Worm (Caenorhabditis elegans): ENCODE results near the gene C44B9.2.

C44B9.2 gene

DNA sequence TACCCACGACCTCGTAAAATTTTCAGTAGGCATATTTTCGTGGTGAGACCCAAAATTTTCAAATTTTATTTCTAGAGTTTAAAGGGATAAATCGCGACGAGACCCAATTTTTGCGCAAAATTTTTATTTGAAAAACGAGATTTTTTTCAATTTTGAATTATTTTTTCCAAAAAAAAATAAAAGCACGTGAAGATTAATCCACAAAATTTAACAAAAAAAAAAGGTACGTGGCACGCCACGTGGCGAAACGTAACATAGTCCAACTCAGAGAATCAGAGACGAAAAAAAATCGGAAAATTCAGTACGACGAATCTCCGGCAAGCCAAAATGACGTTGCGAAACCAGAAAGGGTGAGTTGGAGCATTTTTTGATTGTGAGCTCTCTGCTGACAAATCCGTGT lies at the start of gene C44B9.2:
C44B9.2 (plus strand) TSS at position 301 of the 400 bp plus-strand sequence.
- TF ChIP-seq mdl-1 (tag; optimal IDR thresholded peaks at IDR 0.05) (no peak), nhr-43 (tag; optimal IDR thresholded peaks at IDR 0.05; ENCODE audit: poor library complexity, severe bottlenecking) (no peak), unc-62 (GFP tag; optimal IDR thresholded peaks at IDR 0.05) (no peak), R02D3.7 (tag; optimal IDR thresholded peaks at IDR 0.05) (no peak), nhr-76 (tag; optimal IDR thresholded peaks at IDR 0.05) (no peak), sea-2 (GFP tag; optimal IDR thresholded peaks at IDR 0.05) (no peak), pha-4 (tag; optimal IDR thresholded peaks at IDR 0.05) (no peak), nhr-23 (tag; optimal IDR thresholded peaks at IDR 0.05) (no peak), pqm-1 (tag; optimal IDR thresholded peaks at IDR 0.05) (no peak), ztf-4 (tag; optimal IDR thresholded peaks at IDR 0.05) (no peak), lsy-12 (tag; optimal IDR thresholded peaks at IDR 0.05) (no peak), nhr-25 (tag; optimal IDR thresholded peaks at IDR 0.05) (no peak)

DNA sequence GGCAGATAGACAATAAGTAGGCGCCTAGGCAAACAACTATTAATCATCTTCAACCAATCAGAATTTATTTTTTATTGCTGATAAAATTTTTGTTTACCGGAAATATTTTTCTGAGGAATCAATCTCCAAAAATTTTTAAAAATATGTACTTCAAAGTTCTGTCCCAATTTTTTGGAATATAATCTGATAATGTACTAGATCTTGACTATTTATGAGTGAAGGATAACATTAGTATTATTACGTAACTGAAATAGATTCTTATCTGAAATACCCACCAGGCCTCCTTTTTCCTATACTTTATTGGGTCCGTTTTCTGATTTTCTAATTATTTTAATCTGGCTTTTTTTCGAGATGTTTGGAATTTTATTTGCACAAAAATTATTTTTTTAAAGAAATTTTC lies 43.7 kb upstream of the C44B9.2 start:
- no peak for TF ChIP-seq elt-1 (tag; optimal IDR thresholded peaks at IDR 0.05)

DNA sequence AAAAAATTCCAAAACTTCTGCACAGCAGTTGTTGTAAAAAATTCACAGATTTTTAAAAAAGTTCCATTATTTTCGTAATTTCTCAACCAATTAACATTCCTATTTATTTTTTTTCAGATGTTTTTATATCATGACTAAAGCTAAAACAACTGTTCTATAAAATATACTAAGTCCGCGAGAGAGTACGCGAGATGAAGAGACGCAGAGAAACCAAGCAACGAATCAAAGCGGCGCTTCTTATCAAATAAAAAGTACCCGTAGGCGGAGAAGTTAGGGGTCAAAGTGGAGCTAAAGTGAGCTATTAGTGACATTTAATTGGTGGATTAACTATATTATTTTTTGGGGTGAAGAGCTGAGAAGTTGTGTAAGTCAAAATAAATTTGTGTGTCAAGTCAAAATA lies 42.6 kb upstream of the C44B9.2 start, which contains the start of gene sbsp-1:
sbsp-1 (plus strand) TSS at position 301 of the 400 bp plus-strand sequence.
- no peak for TF ChIP-seq nhr-11 (tag; optimal IDR thresholded peaks at IDR 0.05)
- no peak for TF ChIP-seq hmg-11 (tag; optimal IDR thresholded peaks at IDR 0.05)
- no peak for TF ChIP-seq elt-3 (tag; optimal IDR thresholded peaks at IDR 0.05)
- no peak for TF ChIP-seq nhr-23 (tag; optimal IDR thresholded peaks at IDR 0.05)
- no peak for TF ChIP-seq nhr-28 (tag; optimal IDR thresholded peaks at IDR 0.05)
- TF ChIP-seq fkh-10 (GFP tag; optimal IDR thresholded peaks at IDR 0.05): no peak
- no peak for TF ChIP-seq aly-2 (tag; optimal IDR thresholded peaks at IDR 0.05)
- no peak for TF ChIP-seq nhr-12 (tag; optimal IDR thresholded peaks at IDR 0.05)
- TF ChIP-seq nhr-67 (tag; optimal IDR thresholded peaks at IDR 0.05): no peak
- no peak for TF ChIP-seq elt-1 (tag; optimal IDR thresholded peaks at IDR 0.05)

DNA sequence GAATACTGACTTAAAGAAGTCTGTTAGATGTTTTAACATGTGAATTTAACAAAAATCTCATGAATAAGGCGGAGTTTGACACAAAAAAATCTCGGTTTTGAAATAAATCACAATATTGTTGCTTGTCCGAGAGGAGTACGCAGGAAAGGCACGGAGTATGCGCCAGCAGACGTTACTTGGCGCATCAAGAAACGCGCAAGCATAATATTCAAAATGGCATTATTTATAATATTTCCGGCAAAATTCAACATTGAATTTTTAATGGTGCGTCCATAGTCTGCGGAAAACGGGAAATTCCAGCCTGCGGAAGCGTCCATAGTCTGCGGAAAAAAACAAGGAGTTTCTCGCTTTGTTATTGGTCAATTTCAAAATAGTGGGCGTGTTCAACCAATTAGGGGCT lies 30.4 kb upstream of the C44B9.2 start, which contains the start of gene pde-12:
pde-12 (minus strand) TSS at position 148 of the 400 bp plus-strand sequence.
- TF ChIP-seq lin-15B (tag; optimal IDR thresholded peaks at IDR 0.05) (peak; percentile 89), R02D3.7 (tag; optimal IDR thresholded peaks at IDR 0.05) (peak; percentile 67), nhr-43 (tag; optimal IDR thresholded peaks at IDR 0.05; ENCODE audit: poor library complexity, severe bottlenecking) (peak; percentile 76), aly-2 (tag; optimal IDR thresholded peaks at IDR 0.05) (no peak), ztf-11 (tag; optimal IDR thresholded peaks at IDR 0.05) (no peak), pqm-1 (tag; optimal IDR thresholded peaks at IDR 0.05) (no peak), nhr-25 (tag; optimal IDR thresholded peaks at IDR 0.05) (peak; percentile 67), skn-1 (tag; optimal IDR thresholded peaks at IDR 0.05) (peak; percentile 52), daf-12 (tag; optimal IDR thresholded peaks at IDR 0.05) (no peak), ama-1 (optimal IDR thresholded peaks at IDR 0.05) (no peak), tbx-2 (tag; optimal IDR thresholded peaks at IDR 0.05) (peak; percentile 83), ceh-28 (tag; optimal IDR thresholded peaks at IDR 0.05) (peak; percentile 51), pha-4 (tag; optimal IDR thresholded peaks at IDR 0.05) (peak; percentile 82), ceh-82 (tag; optimal IDR thresholded peaks at IDR 0.05) (peak; percentile 6), snpc-4 (tag; optimal IDR thresholded peaks at IDR 0.05) (peak; percentile 25), elt-2 (tag; optimal IDR thresholded peaks at IDR 0.05) (peak; percentile 44), egl-5 (tag; optimal IDR thresholded peaks at IDR 0.05) (peak; percentile 1), ceh-9 (tag; optimal IDR thresholded peaks at IDR 0.05) (no peak), elt-1 (tag; optimal IDR thresholded peaks at IDR 0.05) (peak; percentile 44), nhr-23 (tag; optimal IDR thresholded peaks at IDR 0.05) (peak; percentile 91), nfya-1 (tag; optimal IDR thresholded peaks at IDR 0.05; ENCODE audit: insufficient read depth) (peak; percentile 87), hmg-11 (tag; optimal IDR thresholded peaks at IDR 0.05) (peak; percentile 71), ceh-16 (tag; optimal IDR thresholded peaks at IDR 0.05) (no peak), nhr-77 (tag; optimal IDR thresholded peaks at IDR 0.05) (peak; percentile 56), jun-1 (tag; optimal IDR thresholded peaks at IDR 0.05) (peak; percentile 62), lin-39 (tag; optimal IDR thresholded peaks at IDR 0.05) (peak; percentile 20), lsy-12 (tag; optimal IDR thresholded peaks at IDR 0.05) (peak; percentile 83)

Measured in whole organism, L3 larva.